Worm (Caenorhabditis elegans) whole organism, L4 larva: ENCODE results near the gene W01D2.6.
A peak's percentile ranks its signal among the peaks of the same experiment; 100 is the strongest.

Source experiments
- D1046.2 ChIP-seq: fragments of 200-800 bp; sonication (Bioruptor generic); IDR thresholded peaks from 2 replicates; pipeline ENCODE4 v1.3.6; 2022; ENCODE audit warnings: missing genetic modification characterization, missing compliant biosample characterization
- F37D6.2 ChIP-seq: sonication (generic microtip); optimal IDR thresholded peaks from 2 replicates; lab custom pipeline; 2016; ENCODE audit warnings: mild to moderate bottlenecking, missing genetic modification characterization, missing compliant biosample characterization
- T20F7.1 ChIP-seq: fragments of 200-800 bp; sonication (Bioruptor generic); optimal IDR thresholded peaks from 2 replicates; lab custom pipeline; 2018; ENCODE audit warnings: mild to moderate bottlenecking, missing genetic modification characterization, missing compliant biosample characterization
- Y5F2A.4 ChIP-seq: fragments of 200-800 bp; sonication (Bioruptor generic); optimal IDR thresholded peaks from 2 replicates; lab custom pipeline; 2018; ENCODE audit warnings: mild to moderate bottlenecking, missing genetic modification characterization, missing compliant biosample characterization
- Y75B8A.6 ChIP-seq: fragments of 200-800 bp; sonication (Bioruptor generic); IDR thresholded peaks from 2 replicates; pipeline ENCODE4 v1.3.6; 2022; ENCODE audit warnings: missing genetic modification reagents, missing genetic modification characterization, missing compliant biosample characterization
- ZK337.2 ChIP-seq: fragments of 200-800 bp; sonication (Bioruptor generic); IDR thresholded peaks from 2 replicates; pipeline ENCODE4 v1.3.6; 2022; ENCODE audit warnings: missing genetic modification reagents, missing genetic modification characterization, missing compliant biosample characterization
- aha-1 ChIP-seq: fragments of 150-350 bp; peaks from one replicate; lab custom pipeline; 2014; ENCODE audit warnings: missing biosample characterization, missing genetic modification characterization
- aly-2 ChIP-seq: sonication (generic microtip); optimal IDR thresholded peaks from 2 replicates; lab custom pipeline; 2018; ENCODE audit warnings: missing biosample characterization, missing genetic modification characterization
- ceh-20 ChIP-seq: fragments of 200-800 bp; sonication (Bioruptor generic); IDR thresholded peaks from 2 replicates; pipeline ENCODE4 v1.3.6; 2022; ENCODE audit warnings: missing genetic modification reagents, missing genetic modification characterization, missing compliant biosample characterization
- ceh-62 ChIP-seq: sonication (generic microtip); optimal IDR thresholded peaks from 2 replicates; lab custom pipeline; 2017; ENCODE audit warnings: missing biosample characterization, missing genetic modification characterization
- ces-1 ChIP-seq: fragments of 150-350 bp; sonication (generic microtip); optimal IDR thresholded peaks from 4 replicates; lab custom pipeline; 2014; ENCODE audit warnings: missing biosample characterization, missing genetic modification reagents, missing genetic modification characterization
- cey-2 ChIP-seq: sonication (generic microtip); optimal IDR thresholded peaks from 3 replicates; lab custom pipeline; 2017; ENCODE audit warnings: missing genetic modification characterization, mild to moderate bottlenecking, missing compliant biosample characterization, antibody characterized with exemption, borderline replicate concordance; ENCODE audit not compliant: insufficient read depth
- ctbp-1 ChIP-seq: fragments of 200-800 bp; sonication (Bioruptor generic); IDR thresholded peaks from 2 replicates; pipeline ENCODE4 v1.3.6; 2022; ENCODE audit warnings: missing genetic modification reagents, missing genetic modification characterization, missing compliant biosample characterization
- daf-16 ChIP-seq, 3 experiments: sonication (generic microtip); optimal IDR thresholded peaks; 2 replicates each; lab custom pipeline; 2016 to 2017; ENCODE audit warnings: missing genetic modification characterization in 3 of 3, missing genetic modification reagents in 3 of 3, mild to moderate bottlenecking in 2 of 3, missing compliant biosample characterization in 2 of 3, missing biosample characterization in 1 of 3, moderate library complexity in 1 of 3
- daf-19 ChIP-seq: fragments of 200-800 bp; sonication (Bioruptor generic); conservative IDR thresholded peaks from 2 replicates; pipeline ENCODE4 v1.3.6; 2022; ENCODE audit warnings: missing genetic modification characterization, missing compliant biosample characterization
- egl-43 ChIP-seq: fragments of 200-800 bp; sonication (Bioruptor generic); IDR thresholded peaks from 2 replicates; pipeline ENCODE4 v1.3.6; 2022; ENCODE audit warnings: missing genetic modification reagents, missing genetic modification characterization, missing compliant biosample characterization
- fkh-10 ChIP-seq: fragments of 150-350 bp; optimal IDR thresholded peaks from 2 replicates; lab custom pipeline; 2014; ENCODE audit warnings: missing biosample characterization, missing genetic modification reagents, missing genetic modification characterization
- fos-1 ChIP-seq: fragments of 150-350 bp; optimal IDR thresholded peaks from 2 replicates; lab custom pipeline; 2014; ENCODE audit warnings: missing biosample characterization, missing genetic modification characterization
- hlh-30 ChIP-seq: sonication (generic microtip); optimal IDR thresholded peaks from 2 replicates; lab custom pipeline; 2017; ENCODE audit warnings: antibody characterized with exemption, mild to moderate bottlenecking, missing genetic modification characterization, missing compliant biosample characterization; ENCODE audit not compliant: insufficient read depth
- hmg-1.1 ChIP-seq: fragments of 200-800 bp; sonication (Bioruptor generic); IDR thresholded peaks from 2 replicates; pipeline ENCODE4 v1.3.6; 2022; ENCODE audit warnings: missing genetic modification reagents, missing genetic modification characterization, missing compliant biosample characterization
- lim-7 ChIP-seq: fragments of 200-800 bp; sonication (Bioruptor generic); IDR thresholded peaks from 2 replicates; pipeline ENCODE4 v1.3.6; 2022; ENCODE audit warnings: missing genetic modification characterization, missing compliant biosample characterization
- lin-1 ChIP-seq: fragments of 200-800 bp; sonication (Bioruptor generic); IDR thresholded peaks from 2 replicates; pipeline ENCODE4 v1.3.6; 2022; ENCODE audit warnings: missing genetic modification reagents, missing genetic modification characterization, missing compliant biosample characterization
- lin-13 ChIP-seq: fragments of 150-350 bp; optimal IDR thresholded peaks from 2 replicates; lab custom pipeline; 2014; ENCODE audit warnings: missing biosample characterization, missing genetic modification reagents, missing genetic modification characterization
- lin-15B ChIP-seq: fragments of 150-350 bp; sonication (generic microtip); optimal IDR thresholded peaks from 3 replicates; lab custom pipeline; 2014; ENCODE audit warnings: missing biosample characterization, missing genetic modification characterization
- lin-29 ChIP-seq: fragments of 200-800 bp; sonication (Bioruptor generic); IDR thresholded peaks from 2 replicates; pipeline ENCODE4 v1.3.6; 2022; ENCODE audit warnings: missing genetic modification reagents, missing genetic modification characterization, missing compliant biosample characterization
- lir-3 ChIP-seq: sonication (generic microtip); optimal IDR thresholded peaks from 2 replicates; lab custom pipeline; 2016; ENCODE audit warnings: mild to moderate bottlenecking, missing genetic modification characterization, missing compliant biosample characterization
- lsy-2 ChIP-seq, 2 experiments: fragments of 150-350 bp in 1 of 2; sonication (generic microtip) in 1 of 2; optimal IDR thresholded peaks; 2 replicates each; lab custom pipeline; 2014 to 2017; ENCODE audit warnings: missing biosample characterization in 2 of 2, missing genetic modification characterization in 2 of 2
- mdt-29 ChIP-seq: fragments of 200-800 bp; sonication (Bioruptor generic); IDR thresholded peaks from 2 replicates; pipeline ENCODE4 v1.3.6; 2022; ENCODE audit warnings: missing genetic modification reagents, missing genetic modification characterization, missing compliant biosample characterization
- mep-1 ChIP-seq: fragments of 150-350 bp; sonication (generic microtip); optimal IDR thresholded peaks from 3 replicates; lab custom pipeline; 2014; ENCODE audit warnings: missing biosample characterization, missing genetic modification characterization
- mes-2 ChIP-seq: sonication (generic microtip); optimal IDR thresholded peaks from 2 replicates; lab custom pipeline; 2016; ENCODE audit warnings: missing genotype, mild to moderate bottlenecking, missing genetic modification characterization, missing compliant biosample characterization; ENCODE audit not compliant: poor library complexity, severe bottlenecking
- nhr-11 ChIP-seq: fragments of 150-350 bp; optimal IDR thresholded peaks from 2 replicates; lab custom pipeline; 2014; ENCODE audit warnings: missing biosample characterization, missing genetic modification characterization
- nhr-111 ChIP-seq: fragments of 200-800 bp; sonication (Bioruptor generic); optimal IDR thresholded peaks from 2 replicates; lab custom pipeline; 2018; ENCODE audit warnings: mild to moderate bottlenecking, missing genetic modification characterization, missing compliant biosample characterization
- nhr-77 ChIP-seq: fragments of 150-350 bp; optimal IDR thresholded peaks from 2 replicates; lab custom pipeline; 2014; ENCODE audit warnings: missing biosample characterization, missing genetic modification characterization
- pha-4 ChIP-seq, 2 experiments: fragments of 150-350 bp in 1 of 2; fragments of 200-800 bp in 1 of 2; sonication (Bioruptor generic) in 1 of 2; IDR thresholded peaks in 1 of 2; optimal IDR thresholded peaks in 1 of 2; 2 replicates each; pipeline versions ENCODE4 v1.3.6 to Lab custom; 2014 to 2022; ENCODE audit warnings: missing genetic modification characterization in 2 of 2, missing genetic modification reagents in 2 of 2, missing biosample characterization in 1 of 2, missing compliant biosample characterization in 1 of 2
- pqm-1 ChIP-seq: sonication (generic microtip); optimal IDR thresholded peaks from 2 replicates; lab custom pipeline; 2017; ENCODE audit warnings: missing biosample characterization, missing genetic modification characterization
- rbr-2 ChIP-seq: sonication (generic microtip); optimal IDR thresholded peaks from 2 replicates; lab custom pipeline; 2016; ENCODE audit warnings: missing genotype, missing genetic modification characterization, missing compliant biosample characterization
- saeg-2 ChIP-seq: fragments of 200-800 bp; sonication (Bioruptor generic); IDR thresholded peaks from 2 replicates; pipeline ENCODE4 v1.3.6; 2022; ENCODE audit warnings: missing genetic modification reagents, missing genetic modification characterization, missing compliant biosample characterization
- spr-3 ChIP-seq: fragments of 200-800 bp; sonication (Bioruptor generic); optimal IDR thresholded peaks from 2 replicates; lab custom pipeline; 2018; ENCODE audit warnings: mild to moderate bottlenecking, missing genetic modification characterization, missing compliant biosample characterization
- tag-97 ChIP-seq: fragments of 200-800 bp; sonication (Bioruptor generic); IDR thresholded peaks from 2 replicates; pipeline ENCODE4 v1.3.6; 2022; ENCODE audit warnings: missing genetic modification characterization, missing compliant biosample characterization
- zag-1 ChIP-seq: fragments of 150-350 bp; optimal IDR thresholded peaks from 2 replicates; lab custom pipeline; 2014; ENCODE audit warnings: missing biosample characterization, missing genetic modification characterization
- zfp-3 ChIP-seq: fragments of 200-800 bp; sonication (Bioruptor generic); conservative IDR thresholded peaks from 2 replicates; pipeline ENCODE4 v1.3.6; 2022; ENCODE audit warnings: missing genetic modification reagents, missing genetic modification characterization, missing compliant biosample characterization
- zip-11 ChIP-seq: fragments of 200-800 bp; sonication (Bioruptor generic); IDR thresholded peaks from 2 replicates; pipeline ENCODE4 v1.3.6; 2022; ENCODE audit warnings: missing genetic modification characterization, missing compliant biosample characterization

The W01D2.6 gene

DNA sequence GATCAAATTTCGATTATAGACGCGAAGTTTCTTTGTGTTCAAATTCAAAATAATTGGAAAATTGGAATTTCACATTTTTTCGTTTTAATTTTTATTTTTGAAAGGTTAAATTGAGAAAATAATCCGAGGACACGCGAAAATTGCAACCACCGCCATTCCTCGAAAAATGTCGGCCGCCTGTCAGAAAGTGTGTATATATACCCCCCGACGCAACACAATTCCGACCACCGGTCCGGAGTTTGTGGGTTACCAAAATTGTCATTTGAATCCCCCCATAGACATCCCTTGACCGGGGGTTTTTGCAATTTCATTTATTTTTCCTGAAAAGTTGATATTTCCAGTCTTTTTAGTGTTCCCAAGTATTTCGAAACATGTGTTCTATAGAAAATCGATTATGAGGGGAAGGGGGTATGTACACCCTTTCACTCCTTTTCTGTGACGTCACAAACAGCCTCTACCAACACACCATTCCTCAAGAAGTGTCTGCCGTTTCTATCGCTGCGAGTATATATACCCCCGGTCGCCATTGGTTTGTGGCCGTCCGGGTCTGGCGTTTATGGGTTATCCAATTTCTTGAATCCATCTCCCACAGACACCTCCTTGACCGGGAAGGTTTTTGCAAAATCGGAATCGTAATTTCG is 4.4 kb upstream of the W01D2.6 start, which contains the start of gene W01D2.3 (continued):
- TF ChIP-seq Y5F2A.4 (GFP tag; lab: Kevin White, UChicago) = peak; percentile 49
- TF ChIP-seq rbr-2 (tag; lab: Kevin White, UChicago) = peak; percentile 81
- TF ChIP-seq aly-2 (tag; lab: Kevin White, UChicago) = peak; percentile 71
- peak; percentile 67 for TF ChIP-seq egl-43 (GFP tag; lab: Robert Waterston, UW)
- TF ChIP-seq saeg-2 (GFP tag; lab: Robert Waterston, UW) = peak; percentile 71; the same call in 1 of the 2 replicates
- peak; percentile 32 to 69 for TF ChIP-seq daf-16 (GFP tag; optimal IDR thresholded peaks at IDR 0.05; lab: Kevin White, UChicago)
- peak; percentile 56 for TF ChIP-seq daf-16 (tag; optimal IDR thresholded peaks at IDR 0.05; lab: Kevin White, UChicago)

ce11 chrII:14805686-14806085 is 3.1 kb upstream of the W01D2.6 start, which contains the start of gene srt-11:
srt-11 (plus strand) TSS chrII:14805986.
- no peak for TF ChIP-seq lir-3
- TF ChIP-seq aha-1 = peak; percentile 4

- TF ChIP-seq lim-7 (no peak), ceh-62 (tag; lab: Kevin White, UChicago) (no peak), mes-2 (peak; percentile 13), cey-2 (no peak), aly-2 (tag; lab: Kevin White, UChicago) (no peak), lsy-2 (tag; optimal IDR thresholded peaks at IDR 0.05; lab: Kevin White, UChicago) (peak in 1 of 2 experiments; percentile 38), daf-16 (GFP tag; optimal IDR thresholded peaks at IDR 0.05; lab: Kevin White, UChicago) (no peak), daf-16 (tag; optimal IDR thresholded peaks at IDR 0.05; lab: Kevin White, UChicago) (no peak), mep-1 (tag; lab: Kevin White, UChicago) (peak; percentile 36), nhr-11 (tag; lab: Kevin White, UChicago) (peak; percentile 3), D1046.2 (GFP tag; lab: Robert Waterston, UW) (no peak), zag-1 (no peak), hlh-30 (tag; lab: Kevin White, UChicago) (peak; percentile 6), ctbp-1 (GFP tag; lab: Robert Waterston, UW) (no peak), rbr-2 (tag; lab: Kevin White, UChicago) (peak; percentile 28), mdt-29 (GFP tag; lab: Robert Waterston, UW) (no peak), zip-11 (GFP tag; lab: Robert Waterston, UW) (no peak), lin-13 (GFP tag; lab: Kevin White, UChicago) (no peak), lin-29 (GFP tag; lab: Robert Waterston, UW) (no peak), ces-1 (no peak), aha-1 (peak; percentile 27), fos-1 (no peak), lin-15B (tag; lab: Kevin White, UChicago) (no peak), pqm-1 (no peak), Y75B8A.6 (GFP tag; lab: Robert Waterston, UW) (no peak), T20F7.1 (GFP tag; lab: Kevin White, UChicago) (no peak), ceh-20 (GFP tag; lab: Robert Waterston, UW) (no peak), lin-1 (no peak), tag-97 (no peak), ZK337.2 (GFP tag; lab: Robert Waterston, UW) (no peak), F37D6.2 (tag; lab: Kevin White, UChicago) (no peak), spr-3 (GFP tag; lab: Kevin White, UChicago) (no peak), nhr-111 (GFP tag; lab: Kevin White, UChicago) (no peak), hmg-1.1 (peak; percentile 33; the same call in 1 of the 2 replicates), nhr-77 (peak; percentile 26), zfp-3 (GFP tag; lab: Robert Waterston, UW) (no peak), daf-19 (GFP tag; lab: Robert Waterston, UW) (no peak), fkh-10 (GFP tag; lab: Kevin White, UChicago) (peak; percentile 29), pha-4 (GFP tag; IDR thresholded peaks at IDR 0.05; lab: Robert Waterston, UW) (no peak), pha-4 (tag; optimal IDR thresholded peaks at IDR 0.05; lab: Kevin White, UChicago) (peak; percentile 52)
These were observed 1.8 kb downstream of the W01D2.6 start for ce11 chrII:14810609-14811008.
